Worm (Caenorhabditis elegans) whole organism, L1 larva: ENCODE results near the gene C01C4.2.

Source experiments
- C04F5.9 ChIP-seq: sonication (generic microtip); optimal IDR thresholded peaks from 2 replicates; lab custom pipeline; 2016; ENCODE audit warnings: missing genetic modification characterization, missing compliant biosample characterization
- C16A3.4 ChIP-seq: fragments of 150-350 bp; optimal IDR thresholded peaks from 2 replicates; lab custom pipeline; 2014; ENCODE audit warnings: missing biosample characterization, missing genetic modification characterization
- aha-1 ChIP-seq: fragments of 150-350 bp; optimal IDR thresholded peaks from 2 replicates; lab custom pipeline; 2014; ENCODE audit warnings: missing biosample characterization, missing genetic modification characterization
- alr-1 ChIP-seq: fragments of 200-800 bp; sonication (Bioruptor generic); optimal IDR thresholded peaks from 2 replicates; lab custom pipeline; 2018; ENCODE audit warnings: borderline replicate concordance, mild to moderate bottlenecking, missing genetic modification characterization, missing compliant biosample characterization
- ama-1 ChIP-seq: fragments of 150-350 bp; optimal IDR thresholded peaks from 2 replicates; lab custom pipeline; 2014
- ceh-63 ChIP-seq: fragments of 200-800 bp; sonication (Bioruptor generic); optimal IDR thresholded peaks from 2 replicates; lab custom pipeline; 2018; ENCODE audit warnings: mild to moderate bottlenecking, missing genetic modification characterization, missing compliant biosample characterization
- ceh-8 ChIP-seq: fragments of 200-800 bp; sonication (Bioruptor generic); optimal IDR thresholded peaks from 2 replicates; lab custom pipeline; 2018; ENCODE audit warnings: mild to moderate bottlenecking, missing genetic modification characterization, moderate library complexity, missing compliant biosample characterization
- ceh-90 ChIP-seq: sonication (generic microtip); optimal IDR thresholded peaks from 2 replicates; lab custom pipeline; 2016; ENCODE audit warnings: missing genetic modification characterization, missing compliant biosample characterization
- dpl-1 ChIP-seq, 3 experiments: fragments of 150-350 bp in 2 of 3; sonication (generic microtip) in 1 of 3; optimal IDR thresholded peaks; 2 replicates each; lab custom pipeline; 2014 to 2017; ENCODE audit warnings: missing biosample characterization in 3 of 3, missing genetic modification characterization in 3 of 3, missing genetic modification reagents in 3 of 3
- dsc-1 ChIP-seq: sonication (generic microtip); optimal IDR thresholded peaks from 2 replicates; lab custom pipeline; 2016; ENCODE audit warnings: mild to moderate bottlenecking, missing genetic modification characterization, missing compliant biosample characterization
- efl-1 ChIP-seq, 4 experiments: fragments of 150-350 bp; optimal IDR thresholded peaks in 3 of 4; peaks in 1 of 4; 1 replicate in 1 of 4; 2 replicates in 3 of 4; lab custom pipeline; 2014; ENCODE audit warnings: missing biosample characterization in 2 of 4, missing genetic modification characterization in 2 of 4, missing genetic modification reagents in 2 of 4
- egl-13 ChIP-seq: sonication (generic microtip); optimal IDR thresholded peaks from 2 replicates; lab custom pipeline; 2016; ENCODE audit warnings: missing genotype, missing genetic modification reagents, missing genetic modification characterization, missing compliant biosample characterization
- elt-2 ChIP-seq: sonication (generic microtip); optimal IDR thresholded peaks from 2 replicates; lab custom pipeline; 2016; ENCODE audit warnings: missing genetic modification characterization, mild to moderate bottlenecking, inconsistent platforms, missing compliant biosample characterization, missing genetic modification reagents
- elt-3 ChIP-seq, 6 experiments: fragments of 150-350 bp in 1 of 6; sonication (generic microtip); optimal IDR thresholded peaks; 2 replicates each; lab custom pipeline; 2017 to 2018; ENCODE audit warnings: missing biosample characterization in 6 of 6, missing genetic modification characterization in 6 of 6, inconsistent platforms in 1 of 6
- fkh-8 ChIP-seq: sonication (generic microtip); optimal IDR thresholded peaks from 2 replicates; lab custom pipeline; 2016; ENCODE audit warnings: mild to moderate bottlenecking, missing genetic modification characterization, missing compliant biosample characterization
- fos-1 ChIP-seq: fragments of 150-350 bp; optimal IDR thresholded peaks from 2 replicates; lab custom pipeline; 2014; ENCODE audit warnings: missing biosample characterization, missing genetic modification characterization
- hlh-4 ChIP-seq: sonication (generic microtip); optimal IDR thresholded peaks from 2 replicates; lab custom pipeline; 2016; ENCODE audit warnings: mild to moderate bottlenecking, missing genetic modification characterization, missing compliant biosample characterization
- lin-13 ChIP-seq: fragments of 150-350 bp; optimal IDR thresholded peaks from 2 replicates; lab custom pipeline; 2014; ENCODE audit warnings: missing biosample characterization, missing genetic modification reagents, missing genetic modification characterization
- lin-14 ChIP-seq: fragments of 200-800 bp; sonication (Bioruptor generic); optimal IDR thresholded peaks from 2 replicates; lab custom pipeline; 2018; ENCODE audit warnings: mild to moderate bottlenecking, missing genetic modification characterization, moderate library complexity, missing compliant biosample characterization
- lin-15B ChIP-seq: fragments of 150-350 bp; sonication (generic microtip); optimal IDR thresholded peaks from 3 replicates; lab custom pipeline; 2014; ENCODE audit warnings: missing biosample characterization, missing genetic modification characterization
- lin-39 ChIP-seq: fragments of 150-350 bp; optimal IDR thresholded peaks from 2 replicates; lab custom pipeline; 2014; ENCODE audit warnings: missing biosample characterization, missing genetic modification reagents, missing genetic modification characterization
- lsy-2 ChIP-seq, 2 experiments: fragments of 150-350 bp; optimal IDR thresholded peaks; 2 replicates each; lab custom pipeline; 2014; ENCODE audit warnings: missing biosample characterization in 2 of 2, missing genetic modification characterization in 2 of 2
- mab-9 ChIP-seq: fragments of 200-800 bp; sonication (Bioruptor generic); IDR thresholded peaks from 2 replicates; pipeline ENCODE4 v1.3.6; 2022; ENCODE audit warnings: missing genetic modification reagents, missing genetic modification characterization, missing compliant biosample characterization
- mdl-1 ChIP-seq, 2 experiments: fragments of 150-350 bp; optimal IDR thresholded peaks; 2 replicates each; lab custom pipeline; 2014 to 2017; ENCODE audit warnings: missing biosample characterization in 2 of 2, missing genetic modification characterization in 2 of 2, inconsistent platforms in 1 of 2
- nhr-12 ChIP-seq: sonication (generic microtip); optimal IDR thresholded peaks from 2 replicates; lab custom pipeline; 2017; ENCODE audit warnings: missing biosample characterization, missing genetic modification characterization
- nhr-19 ChIP-seq: fragments of 200-800 bp; sonication (Bioruptor generic); conservative IDR thresholded peaks from 2 replicates; pipeline ENCODE4 v1.3.6; 2022; ENCODE audit warnings: missing genetic modification characterization, missing compliant biosample characterization
- nhr-20 ChIP-seq: sonication (generic microtip); optimal IDR thresholded peaks from 2 replicates; lab custom pipeline; 2016; ENCODE audit warnings: mild to moderate bottlenecking, missing genetic modification characterization, missing compliant biosample characterization
- nhr-28 ChIP-seq: fragments of 150-350 bp; optimal IDR thresholded peaks from 2 replicates; lab custom pipeline; 2014; ENCODE audit warnings: missing biosample characterization, missing genetic modification characterization
- nhr-47 ChIP-seq: sonication (generic microtip); optimal IDR thresholded peaks from 2 replicates; lab custom pipeline; 2016; ENCODE audit warnings: mild to moderate bottlenecking, missing genetic modification characterization, moderate library complexity, missing compliant biosample characterization
- nhr-71 ChIP-seq: sonication (generic microtip); optimal IDR thresholded peaks from 2 replicates; lab custom pipeline; 2016; ENCODE audit warnings: mild to moderate bottlenecking, missing genetic modification characterization, moderate library complexity, missing compliant biosample characterization
- nhr-90 ChIP-seq: sonication (generic microtip); optimal IDR thresholded peaks from 2 replicates; lab custom pipeline; 2016; ENCODE audit warnings: mild to moderate bottlenecking, missing genetic modification characterization, missing compliant biosample characterization; ENCODE audit not compliant: poor library complexity
- pax-3 ChIP-seq: fragments of 200-800 bp; sonication (Bioruptor generic); optimal IDR thresholded peaks from 2 replicates; lab custom pipeline; 2018; ENCODE audit warnings: mild to moderate bottlenecking, missing genetic modification characterization, moderate library complexity, missing compliant biosample characterization
- pqm-1 ChIP-seq: sonication (generic microtip); optimal IDR thresholded peaks from 3 replicates; lab custom pipeline; 2017; ENCODE audit warnings: missing biosample characterization, missing genetic modification characterization
- rnt-1 ChIP-seq: sonication (generic microtip); optimal IDR thresholded peaks from 2 replicates; lab custom pipeline; 2016; ENCODE audit warnings: mild to moderate bottlenecking, missing genetic modification characterization, moderate library complexity, missing compliant biosample characterization
- skn-1 ChIP-seq: fragments of 150-350 bp; optimal IDR thresholded peaks from 2 replicates; lab custom pipeline; 2014; ENCODE audit warnings: missing biosample characterization, missing genetic modification characterization
- snu-23 ChIP-seq: sonication (generic microtip); optimal IDR thresholded peaks from 2 replicates; lab custom pipeline; 2016; ENCODE audit warnings: missing genetic modification characterization, missing compliant biosample characterization
- tbx-2 ChIP-seq: sonication (generic microtip); optimal IDR thresholded peaks from 2 replicates; lab custom pipeline; 2016; ENCODE audit warnings: missing genetic modification characterization, missing compliant biosample characterization
- tlp-1 ChIP-seq: fragments of 150-350 bp; optimal IDR thresholded peaks from 2 replicates; lab custom pipeline; 2014; ENCODE audit warnings: missing biosample characterization, missing genetic modification characterization
- unc-130 ChIP-seq: fragments of 150-350 bp; optimal IDR thresholded peaks from 2 replicates; lab custom pipeline; 2017; ENCODE audit warnings: missing biosample characterization, missing genetic modification characterization, inconsistent platforms
- unc-30 ChIP-seq: sonication (generic microtip); optimal IDR thresholded peaks from 2 replicates; lab custom pipeline; 2017; ENCODE audit warnings: missing biosample characterization, missing genetic modification characterization
- unc-62 ChIP-seq: fragments of 150-350 bp; optimal IDR thresholded peaks from 2 replicates; lab custom pipeline; 2014; ENCODE audit warnings: missing biosample characterization, missing genetic modification reagents, missing genetic modification characterization
- unc-86 ChIP-seq: sonication (generic microtip); optimal IDR thresholded peaks from 2 replicates; lab custom pipeline; 2016; ENCODE audit warnings: missing genetic modification characterization, missing compliant biosample characterization
- unc-98 ChIP-seq: fragments of 200-800 bp; sonication (Bioruptor generic); IDR thresholded peaks from 2 replicates; pipeline ENCODE4 v1.3.6; 2022; ENCODE audit warnings: missing genetic modification characterization, missing compliant biosample characterization
- zip-4 ChIP-seq: fragments of 200-800 bp; sonication (Bioruptor generic); optimal IDR thresholded peaks from 2 replicates; lab custom pipeline; 2018; ENCODE audit warnings: mild to moderate bottlenecking, missing genetic modification characterization, moderate library complexity, missing compliant biosample characterization
- ztf-4 ChIP-seq: fragments of 150-350 bp; optimal IDR thresholded peaks from 2 replicates; lab custom pipeline; 2014; ENCODE audit warnings: missing biosample characterization, missing genetic modification characterization

Gene C01C4.2

DNA sequence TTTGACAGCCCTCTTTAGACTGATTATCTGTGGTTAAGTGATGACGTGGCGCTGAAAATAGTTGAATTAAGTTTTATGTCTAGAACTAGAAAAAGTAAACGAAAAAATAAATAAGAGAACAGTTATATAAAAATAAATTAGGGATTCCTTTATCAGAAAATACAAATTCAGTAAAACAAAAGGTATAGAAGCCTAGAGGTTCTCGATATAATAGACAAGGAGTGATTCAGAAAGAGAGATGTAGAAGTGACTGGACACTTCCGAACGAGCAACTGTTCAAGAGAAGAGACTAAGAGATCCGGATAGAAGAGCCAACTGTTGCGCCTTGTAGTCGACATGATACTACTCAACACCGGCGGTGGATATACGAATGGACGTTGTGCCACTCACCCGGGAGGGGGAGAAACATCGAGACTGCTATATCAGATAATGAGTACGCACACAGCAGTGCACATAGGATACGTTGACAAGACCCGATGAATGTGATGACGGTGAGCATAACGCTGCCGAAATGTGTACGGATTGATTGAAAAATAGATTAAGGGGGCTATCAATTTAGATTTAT is 25.7 kb upstream of the C01C4.2 start, which contains the start of gene tag-278:
Gene tag-278, minus strand, starts transcription at position 51 of the 565 bp plus-strand sequence.
- TF ChIP-seq dsc-1 (no peak), lin-13 (no peak), nhr-71 (tag; lab: Kevin White, UChicago) (peak; percentile 65), dpl-1 (GFP tag; optimal IDR thresholded peaks at IDR 0.05; lab: Kevin White, UChicago) (no peak), lin-14 (GFP tag; lab: Kevin White, UChicago) (peak; percentile 67), snu-23 (GFP tag; lab: Kevin White, UChicago) (peak; percentile 31), nhr-19 (GFP tag; lab: Robert Waterston, UW) (peak; percentile 27; the same call in 1 of the 2 replicates), mdl-1 (tag; optimal IDR thresholded peaks at IDR 0.05; lab: Kevin White, UChicago) (peak in 1 of 2 experiments; percentile 12), tlp-1 (no peak), C04F5.9 (tag; lab: Kevin White, UChicago) (no peak), elt-3 (tag; optimal IDR thresholded peaks at IDR 0.05; lab: Kevin White, UChicago) (no peak), ztf-4 (tag; lab: Kevin White, UChicago) (no peak), hlh-4 (tag; lab: Kevin White, UChicago) (no peak), unc-130 (tag; lab: Kevin White, UChicago) (peak; percentile 17), unc-62 (GFP tag; lab: Kevin White, UChicago) (no peak), ama-1 (no peak), aha-1 (tag; lab: Kevin White, UChicago) (no peak), rnt-1 (peak; percentile 47), lsy-2 (tag; optimal IDR thresholded peaks at IDR 0.05; lab: Kevin White, UChicago) (peak in 1 of 2 experiments; percentile 9), nhr-47 (tag; lab: Kevin White, UChicago) (peak; percentile 3), nhr-28 (no peak), efl-1 (optimal IDR thresholded peaks at IDR 0.05; lab: Kevin White, UChicago) (no peak), efl-1 (GFP tag; optimal IDR thresholded peaks at IDR 0.05 in 1 of 2; lab: Kevin White, UChicago) (peak in 1 of 2 experiments; percentile 70), alr-1 (tag; lab: Kevin White, UChicago) (no peak), skn-1 (no peak)

DNA sequence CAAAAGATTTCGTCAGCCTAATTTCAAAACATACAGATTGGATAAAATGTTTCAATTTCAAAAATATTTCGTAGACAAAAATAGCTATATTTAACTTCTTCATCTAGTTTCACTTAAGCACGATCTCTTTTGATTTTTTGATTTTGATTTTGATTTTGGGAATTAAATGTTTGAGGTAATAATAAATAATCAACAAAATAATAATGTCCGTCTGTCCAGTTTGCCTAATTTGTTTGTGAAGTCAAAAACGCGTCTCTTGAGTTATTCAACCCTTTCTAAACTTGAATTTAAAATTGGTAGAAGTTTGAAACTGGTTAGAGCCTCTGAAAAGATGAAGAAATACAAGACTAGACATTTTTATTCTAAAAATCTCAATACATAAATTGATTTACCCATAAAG is 25.1 kb upstream of the C01C4.2 start:
- TF ChIP-seq tbx-2 (tag; lab: Kevin White, UChicago) (no peak), unc-30 (tag; lab: Kevin White, UChicago) (no peak), lin-15B (tag; lab: Kevin White, UChicago) (no peak), ceh-90 (no peak), nhr-71 (tag; lab: Kevin White, UChicago) (no peak), C16A3.4 (tag; lab: Kevin White, UChicago) (no peak), nhr-12 (tag; lab: Kevin White, UChicago) (no peak), snu-23 (GFP tag; lab: Kevin White, UChicago) (no peak), zip-4 (GFP tag; lab: Kevin White, UChicago) (no peak), pax-3 (no peak), nhr-90 (no peak), mab-9 (no peak), lin-14 (GFP tag; lab: Kevin White, UChicago) (no peak), aha-1 (tag; lab: Kevin White, UChicago) (no peak), egl-13 (tag; lab: Kevin White, UChicago) (no peak), elt-2 (tag; lab: Kevin White, UChicago) (no peak), ceh-63 (GFP tag; lab: Kevin White, UChicago) (no peak), unc-86 (no peak), lin-39 (tag; lab: Kevin White, UChicago) (no peak)

DNA sequence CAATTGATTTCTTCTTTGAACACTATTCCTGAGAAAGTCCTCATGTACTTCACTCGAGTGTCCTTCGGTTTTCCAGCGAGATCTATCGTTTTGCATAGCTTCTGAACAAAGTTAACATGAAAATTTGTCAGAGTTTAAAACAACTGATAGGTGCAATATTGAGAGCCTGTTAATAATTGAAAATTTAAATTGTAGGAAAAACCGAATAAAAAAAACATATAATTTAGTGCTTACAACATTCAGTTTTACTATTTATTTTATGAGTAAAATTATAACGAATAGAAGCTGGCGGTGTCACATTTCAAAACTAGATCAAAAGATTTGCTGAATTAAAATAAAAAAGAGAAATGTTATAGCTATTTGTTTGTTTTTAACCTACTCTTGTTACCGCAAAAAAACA is 21.8 kb upstream of the C01C4.2 start, which contains the start of gene C02F12.8:
Gene C02F12.8, minus strand, starts transcription at position 101 of the 400 bp plus-strand sequence.
- TF ChIP-seq ceh-8 (GFP tag; lab: Kevin White, UChicago) (no peak), pqm-1 (tag; lab: Kevin White, UChicago) (no peak), skn-1 (no peak), nhr-28 (no peak), efl-1 (optimal IDR thresholded peaks at IDR 0.05; lab: Kevin White, UChicago) (no peak), efl-1 (GFP tag; optimal IDR thresholded peaks at IDR 0.05 in 1 of 2; lab: Kevin White, UChicago) (no peak), ama-1 (no peak), nhr-12 (tag; lab: Kevin White, UChicago) (no peak), fkh-8 (tag; lab: Kevin White, UChicago) (no peak), unc-98 (GFP tag; lab: Robert Waterston, UW) (no peak), hlh-4 (tag; lab: Kevin White, UChicago) (no peak), alr-1 (tag; lab: Kevin White, UChicago) (no peak), nhr-20 (tag; lab: Kevin White, UChicago) (no peak), fos-1 (tag; lab: Kevin White, UChicago) (no peak)
